Fruit fly (Drosophila melanogaster): Measurements from ENCODE around the gene Mst36Fa.

Mst36Fa gene

DNA sequence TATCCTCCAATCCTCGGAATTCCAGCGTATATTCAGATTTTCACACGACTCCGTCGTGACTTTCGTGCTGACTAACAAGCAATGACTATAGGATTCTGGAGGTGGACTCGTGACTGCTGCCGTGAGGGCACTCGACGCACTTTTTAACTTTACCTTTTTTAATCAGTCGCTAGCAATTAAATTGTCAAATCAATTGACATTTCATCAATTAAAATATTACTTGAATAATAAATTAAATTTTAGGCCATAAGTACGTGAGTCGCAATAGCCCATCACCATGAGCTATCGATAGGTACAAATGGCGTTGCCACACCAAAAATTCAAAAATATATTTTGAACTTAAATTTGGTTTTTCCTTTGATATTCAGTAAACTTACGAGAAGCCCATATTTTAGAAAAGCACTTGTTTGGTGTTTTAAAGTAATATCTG lies 28.8 kb upstream of the Mst36Fa start, which contains the start of gene Jwa (continued):
- TF ChIP-seq CG14667 (GFP tag; IDR thresholded peaks at IDR 0.05) (peak; percentile 80), CG2129 (GFP tag; IDR thresholded peaks at IDR 0.05; ENCODE audit: partially characterized antibody) (peak; percentile 99), Hr39 (optimal IDR thresholded peaks at IDR 0.05) (no peak), CG17359 (tag; optimal IDR thresholded peaks at IDR 0.05) (peak; percentile 78), CG15696 (tag; optimal IDR thresholded peaks at IDR 0.05) (peak; percentile 84), bbx (GFP tag; IDR thresholded peaks at IDR 0.05; ENCODE audit: partially characterized antibody) (peak; percentile 97), CG13775 (GFP tag; optimal IDR thresholded peaks at IDR 0.05) (peak; percentile 97), disco-r (GFP tag; optimal IDR thresholded peaks at IDR 0.05) (peak; percentile 73), CG15011 (GFP tag; optimal IDR thresholded peaks at IDR 0.05) (no peak), CG12155 (GFP tag; optimal IDR thresholded peaks at IDR 0.05) (peak; percentile 97), CG7745 (tag; optimal IDR thresholded peaks at IDR 0.05) (no peak), lola (GFP tag; optimal IDR thresholded peaks at IDR 0.05) (peak in 1 of 3 experiments; percentile 95), kni (GFP tag; optimal IDR thresholded peaks at IDR 0.05) (peak; percentile 30), danr (GFP tag; IDR thresholded peaks at IDR 0.05) (peak; percentile 92), PHDP (tag; optimal IDR thresholded peaks at IDR 0.05) (peak; percentile 95), Nf-YB (GFP tag; optimal IDR thresholded peaks at IDR 0.05) (peak; percentile 80), ash1 (GFP tag; optimal IDR thresholded peaks at IDR 0.05) (no peak), CG4404 (GFP tag; IDR thresholded peaks at IDR 0.05) (peak; percentile 94), CG5953 (GFP tag; IDR thresholded peaks at IDR 0.05) (peak; percentile 95), cwo (GFP tag; optimal IDR thresholded peaks at IDR 0.05) (peak; percentile 61), CG6254 (GFP tag; optimal IDR thresholded peaks at IDR 0.05) (peak; percentile 28), HmgZ (tag; optimal IDR thresholded peaks at IDR 0.05) (peak; percentile 97), Atf6 (GFP tag; IDR thresholded peaks at IDR 0.05) (peak; percentile 82), CG6683 (GFP tag; optimal IDR thresholded peaks at IDR 0.05) (peak; percentile 44), MBD-R2 (GFP tag; IDR thresholded peaks at IDR 0.05) (peak; percentile 94), CG11560 (tag; IDR thresholded peaks at IDR 0.05) (peak; percentile 71; the same call in 2 of the 3 replicates), CG4854 (GFP tag; optimal IDR thresholded peaks at IDR 0.05) (peak; percentile 80), CG32532 (GFP tag; IDR thresholded peaks at IDR 0.05) (peak; percentile 92), CG2712 (tag; optimal IDR thresholded peaks at IDR 0.05) (peak; percentile 88), Dbx (GFP tag; IDR thresholded peaks at IDR 0.05) (peak; percentile 95), CG30020 (tag; optimal IDR thresholded peaks at IDR 0.05) (peak; percentile 85), tin (GFP tag; optimal IDR thresholded peaks at IDR 0.05) (peak; percentile 96), sima (GFP tag; optimal IDR thresholded peaks at IDR 0.05) (peak; percentile 56), CG12104 (GFP tag; optimal IDR thresholded peaks at IDR 0.05) (peak; percentile 73), TFAM (GFP tag; optimal IDR thresholded peaks at IDR 0.05) (no peak), Jarid2 (GFP tag; optimal IDR thresholded peaks at IDR 0.05) (peak; percentile 46), Dip2 (GFP tag; IDR thresholded peaks at IDR 0.05) (0 out of 2 replicates have a peak, but pooled peaks have one; percentile 16), CG17612 (GFP tag; IDR thresholded peaks at IDR 0.05) (peak; percentile 83), CG15601 (tag; optimal IDR thresholded peaks at IDR 0.05) (peak; percentile 73), Sry-β (GFP tag; optimal IDR thresholded peaks at IDR 0.05) (no peak), ems (GFP tag; optimal IDR thresholded peaks at IDR 0.05) (peak; percentile 93), sens (GFP tag) (peak; percentile 97), CG1602 (GFP tag; optimal IDR thresholded peaks at IDR 0.05) (peak; percentile 94), CG16779 (GFP tag; IDR thresholded peaks at IDR 0.05) (peak; percentile 64), Antp (GFP tag; optimal IDR thresholded peaks at IDR 0.05) (peak; percentile 94), Usf (GFP tag; optimal IDR thresholded peaks at IDR 0.05) (peak; percentile 66), sd (tag; optimal IDR thresholded peaks at IDR 0.05) (peak; percentile 85), wek (GFP tag; optimal IDR thresholded peaks at IDR 0.05) (no peak), ro (GFP tag; IDR thresholded peaks at IDR 0.05) (peak; percentile 70), grau (tag; optimal IDR thresholded peaks at IDR 0.05) (peak; percentile 94), CG43689 (GFP tag; IDR thresholded peaks at IDR 0.05) (peak; percentile 90)

All from whole organism, embryonic.